Fruit fly (Drosophila melanogaster) whole organism: ENCODE data around the gene Takl1.

Experiments
- CG8478 ChIP-seq: fragments of >200 bp; optimal IDR thresholded peaks from 2 replicates; lab custom pipeline; 2018; ENCODE audit warnings: inconsistent platforms
- Dll ChIP-seq: fragments of >200 bp; optimal IDR thresholded peaks from 2 replicates; lab custom pipeline; 2017
- psq ChIP-seq: fragments of >200 bp; optimal IDR thresholded peaks from 2 replicates; lab custom pipeline; 2017
- usp ChIP-seq: fragments of >200 bp; optimal IDR thresholded peaks from 2 replicates; lab custom pipeline; 2017; ENCODE audit warnings: missing biosample characterization, missing genetic modification characterization, mixed read lengths

- TF ChIP-seq psq (lab: Kevin White, UChicago) (no peak), CG8478 (lab: Kevin White, UChicago) (no peak), usp (GFP tag; lab: Kevin White, UChicago) (no peak), Dll (lab: Kevin White, UChicago) (no peak)
Observed at dm6 chr3R:20723491-20723890, 48.9 kb downstream of the Takl1 start.
